Worm (Caenorhabditis elegans) whole organism, L2 larva: ENCODE results near the gene lite-1.

Experiments
- lsy-2 ChIP-seq, 2 experiments: fragments of 150-350 bp in 1 of 2; sonication (generic microtip) in 1 of 2; optimal IDR thresholded peaks; 2 replicates each; lab custom pipeline; 2014 to 2017; ENCODE audit warnings: missing biosample characterization in 2 of 2, missing genetic modification characterization in 2 of 2
- sma-9 ChIP-seq, 2 experiments: fragments of 150-350 bp in 1 of 2; sonication (generic microtip) in 1 of 2; optimal IDR thresholded peaks; 2 replicates each; lab custom pipeline; 2014 to 2016; ENCODE audit warnings: missing genetic modification characterization in 2 of 2, mild to moderate bottlenecking in 1 of 2, missing biosample characterization in 1 of 2, missing compliant biosample characterization in 1 of 2, missing genetic modification reagents in 1 of 2, moderate library complexity in 1 of 2
- unc-62 ChIP-seq: fragments of 150-350 bp; optimal IDR thresholded peaks from 2 replicates; lab custom pipeline; 2014; ENCODE audit warnings: missing biosample characterization, missing genetic modification reagents, missing genetic modification characterization

DNA sequence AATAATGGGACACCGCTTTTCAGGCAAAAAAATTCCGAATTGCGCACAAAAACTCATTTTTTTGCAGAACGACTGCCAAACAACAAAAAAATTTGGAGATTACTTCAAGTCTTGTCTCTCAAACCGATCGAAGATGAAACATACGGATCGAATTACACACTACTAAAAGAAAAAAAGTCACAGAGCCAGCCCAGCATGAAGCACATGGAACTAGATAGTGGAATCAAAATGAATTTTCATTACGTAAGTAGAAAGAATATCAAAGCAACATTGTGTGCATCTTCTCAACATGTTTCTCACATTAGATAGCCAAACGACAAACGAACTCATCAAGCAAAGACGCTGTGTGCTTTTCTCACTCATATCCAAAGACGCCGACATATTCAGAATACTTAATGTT, 9.5 kb downstream of the lite-1 start:
- TF ChIP-seq unc-62 (GFP tag; lab: Kevin White, UChicago) = no peak
- no peak for TF ChIP-seq lsy-2 (tag; optimal IDR thresholded peaks at IDR 0.05; lab: Kevin White, UChicago)
- no peak for TF ChIP-seq sma-9 (GFP tag; optimal IDR thresholded peaks at IDR 0.05; lab: Kevin White, UChicago)
- TF ChIP-seq sma-9 (tag; optimal IDR thresholded peaks at IDR 0.05; lab: Kevin White, UChicago) = no peak
